Worm (Caenorhabditis elegans): Measurements from ENCODE around the gene ZK669.5.

DNA sequence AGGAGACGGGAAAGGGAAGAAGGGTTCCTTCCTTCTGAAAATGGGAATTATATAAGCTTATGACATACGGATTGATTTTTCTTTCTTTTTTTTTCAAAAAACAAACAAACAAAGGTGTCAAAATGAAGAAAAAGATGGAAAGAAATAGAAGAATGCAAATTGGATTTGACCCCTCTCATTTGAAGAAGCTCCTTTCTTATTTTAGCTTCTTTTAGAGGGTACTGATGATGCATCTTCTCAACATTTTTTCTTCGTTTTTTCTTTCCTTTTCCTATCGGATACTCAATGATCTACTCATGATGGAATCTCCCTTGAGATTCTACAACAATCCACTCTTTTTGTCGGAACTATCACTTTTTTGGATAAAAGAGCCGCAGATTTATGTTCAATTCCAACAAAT, 43.5 kb upstream of the ZK669.5 start:
- TF ChIP-seq ceh-24 (tag; optimal IDR thresholded peaks at IDR 0.05) (no peak), ama-1 (optimal IDR thresholded peaks at IDR 0.05) (no peak), npax-4 (tag; optimal IDR thresholded peaks at IDR 0.05) (no peak), nhr-11 (tag; optimal IDR thresholded peaks at IDR 0.05) (no peak), ceh-22 (tag; optimal IDR thresholded peaks at IDR 0.05) (no peak)

Data from whole organism, late embryonic.